Fruit fly (Drosophila melanogaster): ENCODE results near the gene LysP.

LysP gene

dm6 chr3L:1233830-1234229, 15.3 kb upstream of the LysP start, which contains the start of gene CG33966:
CG33966 (plus strand) TSS chr3L:1234130.
- TF ChIP-seq psq (optimal IDR thresholded peaks at IDR 0.05) (no peak), CG8478 (optimal IDR thresholded peaks at IDR 0.05) (no peak)

dm6 chr3L:1232582-1232981, 14.1 kb upstream of the LysP start, which contains the start of gene CG33965:
CG33965 (plus strand) TSS chr3L:1232882.
- TF ChIP-seq psq (optimal IDR thresholded peaks at IDR 0.05) (no peak), EcR (GFP tag; optimal IDR thresholded peaks at IDR 0.05) (no peak), usp (GFP tag; optimal IDR thresholded peaks at IDR 0.05) (no peak), Dll (optimal IDR thresholded peaks at IDR 0.05) (no peak), pan (optimal IDR thresholded peaks at IDR 0.05) (no peak), CG8478 (optimal IDR thresholded peaks at IDR 0.05) (no peak)

- TF ChIP-seq CG8478 (optimal IDR thresholded peaks at IDR 0.05) = no peak
These were observed 8.9 kb upstream of the LysP start, which contains the start of gene LysS for dm6 chr3L:1227303-1227797. LysS (plus strand) TSS chr3L:1227747.

- TF ChIP-seq CG8478 (optimal IDR thresholded peaks at IDR 0.05) (no peak), Dll (optimal IDR thresholded peaks at IDR 0.05) (no peak), psq (optimal IDR thresholded peaks at IDR 0.05) (no peak), usp (GFP tag; optimal IDR thresholded peaks at IDR 0.05) (no peak), EcR (GFP tag; optimal IDR thresholded peaks at IDR 0.05) (no peak), pan (optimal IDR thresholded peaks at IDR 0.05) (no peak)
These were observed 2.0 kb downstream of the LysP start for dm6 chr3L:1216460-1216859.

- TF ChIP-seq pan (optimal IDR thresholded peaks at IDR 0.05) (no peak), EcR (GFP tag; optimal IDR thresholded peaks at IDR 0.05) (no peak), Dll (optimal IDR thresholded peaks at IDR 0.05) (no peak), psq (optimal IDR thresholded peaks at IDR 0.05) (no peak), CG8478 (optimal IDR thresholded peaks at IDR 0.05) (no peak), usp (GFP tag; optimal IDR thresholded peaks at IDR 0.05) (no peak)
These were observed 5.9 kb downstream of the LysP start, which contains the start of gene LysE for dm6 chr3L:1212571-1212970. LysE (plus strand) TSS chr3L:1212827.

- TF ChIP-seq CG8478 (optimal IDR thresholded peaks at IDR 0.05) (no peak), psq (optimal IDR thresholded peaks at IDR 0.05) (no peak)
These were observed 6.4 kb downstream of the LysP start for dm6 chr3L:1212113-1212512.

- TF ChIP-seq CG8478 (optimal IDR thresholded peaks at IDR 0.05) (no peak), psq (optimal IDR thresholded peaks at IDR 0.05) (no peak), EcR (GFP tag; optimal IDR thresholded peaks at IDR 0.05) (no peak), pan (optimal IDR thresholded peaks at IDR 0.05) (no peak), usp (GFP tag; optimal IDR thresholded peaks at IDR 0.05) (no peak), Dll (optimal IDR thresholded peaks at IDR 0.05) (no peak)
These were observed 7.4 kb downstream of the LysP start, which contains the start of gene LysD for dm6 chr3L:1211096-1211495. LysD (minus strand) TSS chr3L:1211196.

- TF ChIP-seq Dll (optimal IDR thresholded peaks at IDR 0.05) (no peak), psq (optimal IDR thresholded peaks at IDR 0.05) (no peak), EcR (GFP tag; optimal IDR thresholded peaks at IDR 0.05) (no peak), usp (GFP tag; optimal IDR thresholded peaks at IDR 0.05) (no peak), pan (optimal IDR thresholded peaks at IDR 0.05) (no peak), CG8478 (optimal IDR thresholded peaks at IDR 0.05) (no peak)
These were observed 10.3 kb downstream of the LysP start for dm6 chr3L:1208206-1208605.

dm6 chr3L:1206682-1207421, 11.6 kb downstream of the LysP start, which contains the start of gene LysB:
LysB (plus strand) TSS chr3L:1207371.
- no peak for TF ChIP-seq psq (optimal IDR thresholded peaks at IDR 0.05)
- no peak for TF ChIP-seq EcR (GFP tag; optimal IDR thresholded peaks at IDR 0.05)
- no peak for TF ChIP-seq CG8478 (optimal IDR thresholded peaks at IDR 0.05)
- TF ChIP-seq Dll (optimal IDR thresholded peaks at IDR 0.05) = no peak
- TF ChIP-seq usp (GFP tag; optimal IDR thresholded peaks at IDR 0.05) = no peak
- no peak for TF ChIP-seq pan (optimal IDR thresholded peaks at IDR 0.05)

dm6 chr3L:1204674-1205547, 13.6 kb downstream of the LysP start, which contains the start of gene CG9119:
CG9119 (minus strand) TSS chr3L:1204795.
- TF ChIP-seq Dll (optimal IDR thresholded peaks at IDR 0.05) (no peak), usp (GFP tag; optimal IDR thresholded peaks at IDR 0.05) (no peak), CG8478 (optimal IDR thresholded peaks at IDR 0.05) (no peak)

- TF ChIP-seq pan (optimal IDR thresholded peaks at IDR 0.05) (no peak), Dll (optimal IDR thresholded peaks at IDR 0.05) (no peak), EcR (GFP tag; optimal IDR thresholded peaks at IDR 0.05) (no peak), usp (GFP tag; optimal IDR thresholded peaks at IDR 0.05) (no peak), psq (optimal IDR thresholded peaks at IDR 0.05) (no peak), CG8478 (optimal IDR thresholded peaks at IDR 0.05) (no peak)
These were observed 14.6 kb downstream of the LysP start for dm6 chr3L:1203855-1204431.
